Worm (Caenorhabditis elegans) whole organism, dauer: ENCODE measurements around the gene dhs-23.

ENCODE experiments used
- unc-62 ChIP-seq: sonication (generic microtip); optimal IDR thresholded peaks from 2 replicates; lab custom pipeline; 2017; ENCODE audit warnings: missing biosample characterization, missing genetic modification reagents, missing genetic modification characterization

Gene dhs-23

DNA sequence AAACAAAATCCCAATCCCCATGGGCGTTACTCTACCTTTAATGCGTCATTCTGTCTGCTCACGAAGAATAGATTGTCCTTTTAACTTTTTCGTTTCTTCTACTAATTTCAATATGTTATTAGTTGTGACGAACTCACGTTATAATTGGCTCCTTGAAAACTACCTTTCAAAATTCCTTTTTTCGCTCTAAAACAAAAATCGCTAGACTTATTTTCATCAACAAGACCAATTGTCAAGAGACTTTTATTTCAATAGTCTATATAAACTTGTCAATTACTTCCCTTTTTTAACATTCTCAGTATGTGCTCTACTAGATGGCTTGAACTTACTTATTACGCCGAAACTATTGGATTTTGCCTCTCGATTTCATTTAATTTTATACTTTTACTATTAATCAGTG is 3.7 kb downstream of the dhs-23 start, which contains the start of gene str-102:
Gene str-102 (plus strand): TSS at position 301 of the 400 bp plus-strand sequence.
- TF ChIP-seq unc-62, result no peak

DNA sequence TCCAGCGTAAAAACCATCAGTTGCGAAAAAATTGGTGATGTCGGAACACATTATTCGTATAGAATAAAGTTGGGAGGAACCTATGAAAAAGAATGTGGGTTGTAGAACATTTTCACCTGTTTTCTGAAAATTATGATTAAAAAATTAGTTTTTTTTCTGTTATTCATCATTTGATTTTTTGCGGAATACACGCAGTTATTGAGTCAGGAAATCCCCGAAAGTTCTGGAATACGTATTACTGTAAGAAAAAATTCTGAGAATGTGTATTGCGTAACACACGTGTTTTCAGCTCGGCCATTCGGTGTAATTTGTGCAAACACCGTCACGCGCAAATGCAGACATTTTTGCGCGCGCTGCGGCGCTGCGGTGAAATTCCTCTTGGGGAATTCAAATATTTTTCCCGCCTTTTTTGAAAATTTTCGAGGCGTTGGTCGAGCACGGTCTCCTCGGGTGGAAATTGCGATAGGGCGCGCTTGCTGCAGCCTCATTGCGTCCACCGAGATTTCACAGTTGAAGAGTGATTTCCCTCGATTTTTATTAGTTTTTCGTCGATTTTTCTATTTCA is 7.9 kb downstream of the dhs-23 start, which contains the start of gene srh-170:
Gene srh-170 (minus strand): TSS at position 51 of the 565 bp plus-strand sequence.
- no peak for TF ChIP-seq unc-62

ce11 chrV:15392064-15392463 is 11.0 kb downstream of the dhs-23 start:
- TF ChIP-seq unc-62, result no peak

ce11 chrV:15394906-15395305 is 13.9 kb downstream of the dhs-23 start, which contains the start of gene T06E6.1:
T06E6.1 (minus strand) TSS chrV:15394961.
- TF ChIP-seq unc-62, result no peak

DNA sequence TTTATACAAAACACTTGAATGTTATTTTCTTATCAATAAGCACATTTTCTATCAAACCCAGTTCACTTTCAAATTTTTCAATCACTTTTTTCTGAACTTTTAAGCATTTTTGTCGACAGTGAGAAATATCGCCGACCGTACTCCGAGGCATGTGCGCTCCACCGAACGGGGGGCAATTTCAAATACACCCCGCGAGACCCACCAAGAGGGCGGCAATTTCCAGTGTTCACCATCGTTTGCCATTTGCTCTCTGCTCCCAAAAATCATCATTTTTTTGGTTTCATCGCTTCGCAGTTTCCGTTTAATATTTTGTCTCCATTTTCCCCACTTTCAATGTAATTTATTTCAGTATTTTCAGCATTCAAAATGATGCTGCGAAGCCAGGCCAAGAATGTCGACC is 14.3 kb downstream of the dhs-23 start, which contains the start of gene cyb-3:
Gene cyb-3 (plus strand): TSS at position 350 of the 400 bp plus-strand sequence.
- TF ChIP-seq unc-62, result no peak

DNA sequence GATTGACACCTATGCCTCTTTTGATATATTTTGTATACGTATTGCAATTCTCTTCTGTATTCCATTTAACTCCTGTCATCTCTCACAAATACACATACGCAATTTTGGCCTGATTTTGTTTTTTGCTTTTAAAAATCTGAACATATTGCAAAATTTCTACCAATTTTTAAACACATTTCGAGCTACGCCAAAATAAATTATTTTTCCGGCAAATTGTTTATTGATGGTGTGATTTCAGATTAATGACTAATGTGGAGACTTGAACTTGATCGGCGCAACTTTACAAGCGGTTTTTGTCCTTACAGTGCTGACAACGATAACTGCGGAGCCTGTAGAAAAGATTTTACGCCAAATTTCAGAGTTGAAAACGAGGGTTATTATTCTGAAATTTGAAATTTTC is 16.1 kb downstream of the dhs-23 start:
- no peak for TF ChIP-seq unc-62

- TF ChIP-seq unc-62, result no peak
Measured at ce11 chrV:15398728-15399127, 17.7 kb downstream of the dhs-23 start, which contains the start of gene fbxa-199. fbxa-199 (minus strand) TSS chrV:15398828.

DNA sequence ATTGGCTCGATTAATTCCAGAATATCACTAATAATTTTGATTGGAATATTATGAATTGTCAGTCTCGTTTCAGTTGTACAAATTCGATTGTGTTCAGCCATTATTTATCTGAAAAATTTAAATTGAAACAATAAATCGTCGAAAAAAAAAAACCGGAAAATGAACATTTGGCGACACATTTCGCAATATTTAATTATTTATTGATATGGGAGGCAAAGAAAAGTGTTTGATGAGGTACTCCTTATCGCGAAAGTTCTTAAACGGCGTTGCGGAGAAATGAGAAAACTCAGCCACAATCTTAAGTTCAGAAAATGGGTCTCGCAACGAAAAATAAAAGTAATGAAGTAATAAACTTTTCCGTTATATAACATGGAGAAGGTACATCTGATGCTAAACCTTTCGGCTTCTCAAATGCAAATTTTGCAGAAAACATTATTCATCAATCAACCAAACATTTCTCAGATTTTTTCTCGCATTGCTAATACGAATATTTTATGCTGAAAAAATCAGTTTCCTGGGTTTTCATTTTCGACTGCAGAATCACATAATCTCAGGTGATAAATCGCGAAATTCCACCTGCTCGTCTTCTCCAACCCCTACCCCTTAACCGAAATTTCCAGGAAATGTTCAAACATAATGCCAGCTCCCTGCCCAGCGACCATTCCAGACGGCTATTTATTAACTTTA is 18.8 kb downstream of the dhs-23 start, which contains the start of the genes T06E6.15 and sri-7:
Gene T06E6.15 (minus strand): TSS at position 101 of the 687 bp plus-strand sequence.
Gene sri-7 (plus strand): TSS at position 637 of the 687 bp plus-strand sequence.
- no peak for TF ChIP-seq unc-62

DNA sequence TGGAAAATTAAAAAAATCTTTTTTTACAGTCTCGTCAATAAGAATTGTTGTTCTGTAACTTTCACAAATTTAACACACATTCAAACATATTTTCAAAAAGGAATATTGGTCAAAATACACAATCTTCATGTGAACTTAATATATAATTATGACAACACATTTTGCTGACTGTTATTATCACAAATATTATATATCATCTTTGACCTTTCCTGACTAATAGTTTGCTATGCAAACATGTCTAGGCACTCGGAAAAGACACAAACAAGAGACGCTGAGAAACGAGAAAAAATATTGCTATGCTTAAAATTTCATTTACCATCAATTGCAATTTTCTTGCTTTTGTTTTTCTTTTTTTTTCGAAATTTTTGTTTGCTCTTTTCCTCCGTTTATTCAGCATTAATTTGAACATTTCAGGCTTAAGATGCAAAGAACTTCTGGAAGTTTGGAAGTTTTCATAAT is 20.9 kb downstream of the dhs-23 start, which contains the start of gene fbxa-135:
Gene fbxa-135 (plus strand): TSS at position 409 of the 459 bp plus-strand sequence.
- TF ChIP-seq unc-62, result no peak

ce11 chrV:15404859-15405258 is 23.8 kb downstream of the dhs-23 start, which contains the start of gene srh-258:
srh-258 (plus strand) TSS chrV:15405159.
- TF ChIP-seq unc-62, result no peak

DNA sequence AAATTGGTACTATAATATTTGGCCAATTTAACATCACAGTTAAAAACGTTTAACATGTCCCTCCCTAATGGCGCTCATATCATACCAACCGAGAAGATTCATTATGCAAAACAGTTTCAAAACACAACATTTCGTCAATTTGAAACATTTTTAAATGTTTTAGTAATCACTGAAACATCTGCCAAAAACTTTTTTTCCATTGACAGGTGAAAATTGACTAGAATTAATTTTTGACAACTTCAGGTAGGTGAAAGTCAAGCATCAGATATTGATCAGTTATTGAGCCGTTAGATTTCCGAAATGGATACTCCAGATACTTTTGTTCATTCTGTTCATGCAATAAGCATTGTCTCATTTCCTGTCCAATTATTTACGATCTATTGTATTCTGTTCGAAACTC is 25.9 kb downstream of the dhs-23 start, which contains the start of gene srh-257:
Gene srh-257 (plus strand): TSS at position 301 of the 400 bp plus-strand sequence.
- no peak for TF ChIP-seq unc-62

ce11 chrV:15412625-15413024 is 31.6 kb downstream of the dhs-23 start, which contains the start of gene srbc-63:
srbc-63 (minus strand) TSS chrV:15412725.
- TF ChIP-seq unc-62, result no peak

ce11 chrV:15413847-15414246 is 32.8 kb downstream of the dhs-23 start, which contains the start of gene srh-264:
srh-264 (plus strand) TSS chrV:15414147.
- no peak for TF ChIP-seq unc-62

DNA sequence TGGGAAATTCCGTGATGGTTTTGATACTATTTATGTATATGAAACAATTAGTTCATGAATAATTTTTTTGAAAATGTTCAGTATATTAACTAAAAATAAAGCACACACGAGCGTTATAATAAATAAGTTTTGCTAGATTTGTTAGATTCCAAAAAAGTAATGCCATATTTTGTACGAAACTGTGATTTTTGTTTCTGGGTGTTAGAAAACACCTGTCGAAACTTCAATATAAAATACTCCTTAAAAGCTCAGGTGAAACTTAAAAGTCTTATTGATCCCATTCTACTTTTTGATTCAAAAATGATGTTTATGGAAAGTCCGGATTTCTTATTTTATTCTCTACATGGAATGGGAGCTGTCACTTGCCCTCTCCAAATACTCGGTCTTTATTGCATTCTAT is 34.9 kb downstream of the dhs-23 start, which contains the start of gene srh-265:
Gene srh-265 (plus strand): TSS at position 301 of the 400 bp plus-strand sequence.
- TF ChIP-seq unc-62, result no peak

- TF ChIP-seq unc-62, result no peak
Measured at ce11 chrV:15417822-15418221, 36.8 kb downstream of the dhs-23 start, which contains the start of gene T06E6.10. T06E6.10 (plus strand) TSS chrV:15418122.

DNA sequence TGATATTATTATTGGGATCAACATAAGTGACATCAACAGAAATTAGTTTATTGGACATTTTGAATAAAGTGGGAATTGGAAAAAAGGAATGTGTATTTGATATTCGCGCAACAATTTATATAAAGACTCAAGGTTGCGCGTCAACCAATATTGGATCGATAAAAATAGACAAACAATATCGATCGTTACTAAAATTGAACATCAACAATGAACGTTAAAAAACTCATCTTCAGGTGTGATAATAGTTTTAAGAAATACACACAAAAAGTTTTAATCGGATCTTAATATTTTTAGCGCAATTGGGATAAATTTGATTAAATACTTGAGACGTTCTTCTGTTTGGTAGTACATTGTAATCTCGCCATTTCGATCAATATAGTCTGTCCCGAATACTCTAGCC is 42.6 kb downstream of the dhs-23 start, which contains the start of gene fbxa-104:
Gene fbxa-104 (minus strand): TSS at position 83 of the 400 bp plus-strand sequence.
- no peak for TF ChIP-seq unc-62
